Fruit fly (Drosophila melanogaster): ENCODE data around the gene TTLL1B.

- TF ChIP-seq CG16815 (GFP tag; optimal IDR thresholded peaks at IDR 0.05) (no peak), CG10654 (GFP tag; optimal IDR thresholded peaks at IDR 0.05) (no peak), Sin3A (optimal IDR thresholded peaks at IDR 0.05) (no peak), usp (GFP tag; optimal IDR thresholded peaks at IDR 0.05) (no peak), CG3407 (GFP tag; optimal IDR thresholded peaks at IDR 0.05) (no peak), Doc2 (GFP tag; IDR thresholded peaks at IDR 0.05) (no peak), CG10321 (GFP tag; IDR thresholded peaks at IDR 0.05) (no peak), eyg (GFP tag; optimal IDR thresholded peaks at IDR 0.05) (no peak), zen2 (GFP tag; IDR thresholded peaks at IDR 0.05; ENCODE audit: partially characterized antibody) (no peak), tap (tag; optimal IDR thresholded peaks at IDR 0.05) (no peak), CG3847 (GFP tag; IDR thresholded peaks at IDR 0.05) (no peak), Ravus (GFP tag; IDR thresholded peaks at IDR 0.05) (no peak), CG14710 (tag; optimal IDR thresholded peaks at IDR 0.05) (no peak), grn (GFP tag; optimal IDR thresholded peaks at IDR 0.05) (no peak)
Measured at dm6 chr3L:4687133-4687532, 39.1 kb downstream of the TTLL1B start, which contains the start of gene axo.

All from whole organism, embryonic.